Fruit fly (Drosophila melanogaster): Measurements from ENCODE around the gene Sid.

Sid gene

DNA sequence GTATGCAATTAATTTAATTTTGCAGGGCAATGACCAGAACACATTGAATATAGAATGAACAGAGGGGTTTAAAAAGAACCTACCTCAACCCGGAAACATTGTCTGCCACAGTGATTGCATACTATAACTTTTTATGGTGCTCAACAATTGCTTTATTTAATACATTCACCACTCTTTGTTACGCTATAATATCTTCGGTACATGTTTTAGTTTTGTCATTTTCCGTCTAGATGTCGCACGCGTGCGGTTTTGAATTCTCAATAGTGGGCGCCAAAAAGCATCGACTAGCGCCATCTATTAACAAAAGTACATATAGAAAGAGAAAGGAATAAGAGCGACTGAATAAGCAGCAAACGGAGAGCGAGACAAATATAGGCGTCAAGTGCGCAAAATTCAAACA, 1.6 kb downstream of the Sid start (continued):
- peak; percentile 42 for TF ChIP-seq CG11723 (GFP tag; optimal IDR thresholded peaks at IDR 0.05)
- no peak for TF ChIP-seq sima (GFP tag; optimal IDR thresholded peaks at IDR 0.05)
- TF ChIP-seq Camta (GFP tag; optimal IDR thresholded peaks at IDR 0.05) = peak; percentile 83
- TF ChIP-seq en (GFP tag; optimal IDR thresholded peaks at IDR 0.05) = peak; percentile 83
- no peak for TF ChIP-seq Kr (GFP tag; optimal IDR thresholded peaks at IDR 0.05)
- TF ChIP-seq inv (GFP tag; IDR thresholded peaks at IDR 0.05; ENCODE audit: partially characterized antibody) = no peak
- peak; percentile 69 for TF ChIP-seq B-H1 (GFP tag; IDR thresholded peaks at IDR 0.05)
- TF ChIP-seq tio (GFP tag; optimal IDR thresholded peaks at IDR 0.05) = peak; percentile 80
- peak; percentile 60 for TF ChIP-seq Fer2 (tag; optimal IDR thresholded peaks at IDR 0.05)
- peak; percentile 62; the same call in 1 of the 2 replicates for TF ChIP-seq Doc2 (GFP tag; IDR thresholded peaks at IDR 0.05)
- peak in 1 of 2 experiments; percentile 65 for TF ChIP-seq insv (GFP tag; optimal IDR thresholded peaks at IDR 0.05)
- TF ChIP-seq nerfin-2 (GFP tag; IDR thresholded peaks at IDR 0.05; ENCODE audit: partially characterized antibody) = no peak
- TF ChIP-seq Gug (GFP tag; IDR thresholded peaks at IDR 0.05) = peak; percentile 88
- TF ChIP-seq CG1647 (GFP tag; optimal IDR thresholded peaks at IDR 0.05) = peak; percentile 77
- no peak for TF ChIP-seq gcm (GFP tag; optimal IDR thresholded peaks at IDR 0.05)
- TF ChIP-seq CG12155 (GFP tag; optimal IDR thresholded peaks at IDR 0.05) = peak; percentile 80
- TF ChIP-seq Bgb (GFP tag; IDR thresholded peaks at IDR 0.05; ENCODE audit: partially characterized antibody) = peak; percentile 61
- TF ChIP-seq CG13123 (GFP tag; optimal IDR thresholded peaks at IDR 0.05) = no peak
- TF ChIP-seq MESR4 (GFP tag; optimal IDR thresholded peaks at IDR 0.05) = no peak
- TF ChIP-seq CG7556 (GFP tag; optimal IDR thresholded peaks at IDR 0.05) = peak; percentile 42
- no peak for TF ChIP-seq tup (GFP tag; optimal IDR thresholded peaks at IDR 0.05)
- peak; percentile 89 for TF ChIP-seq Atf3 (GFP tag; optimal IDR thresholded peaks at IDR 0.05)
- TF ChIP-seq CG13296 (GFP tag; optimal IDR thresholded peaks at IDR 0.05) = peak; percentile 23
- TF ChIP-seq CG43689 (GFP tag; IDR thresholded peaks at IDR 0.05) = peak; percentile 61; the same call in 1 of the 2 replicates
- peak; percentile 61 for TF ChIP-seq Elba2 (GFP tag; optimal IDR thresholded peaks at IDR 0.05)
- peak; percentile 76 for TF ChIP-seq CG12236 (GFP tag; optimal IDR thresholded peaks at IDR 0.05)
- peak; percentile 87 for TF ChIP-seq slp2 (GFP tag; optimal IDR thresholded peaks at IDR 0.05)
- peak; percentile 86 for TF ChIP-seq CG4730 (GFP tag; IDR thresholded peaks at IDR 0.05)
- TF ChIP-seq CG32772 (GFP tag; IDR thresholded peaks at IDR 0.05) = peak; percentile 86
- no peak for TF ChIP-seq lola (GFP tag; optimal IDR thresholded peaks at IDR 0.05)
- peak; percentile 8; the same call in 1 of the 3 replicates for TF ChIP-seq Opbp (GFP tag; IDR thresholded peaks at IDR 0.05; ENCODE audit: partially characterized antibody)
- no peak for TF ChIP-seq h (optimal IDR thresholded peaks at IDR 0.05)
- TF ChIP-seq hbn (GFP tag; IDR thresholded peaks at IDR 0.05; ENCODE audit: partially characterized antibody) = no peak
- peak; percentile 87 for TF ChIP-seq CG9932 (GFP tag; IDR thresholded peaks at IDR 0.05)
- peak; percentile 89 for TF ChIP-seq H15 (GFP tag; IDR thresholded peaks at IDR 0.05)
- peak; percentile 53 for TF ChIP-seq CG4328 (GFP tag; optimal IDR thresholded peaks at IDR 0.05)
- peak; percentile 89 for TF ChIP-seq pum (GFP tag; optimal IDR thresholded peaks at IDR 0.05)
- no peak for TF ChIP-seq nau (GFP tag; optimal IDR thresholded peaks at IDR 0.05)
- peak; percentile 91 for TF ChIP-seq CG8944 (GFP tag; optimal IDR thresholded peaks at IDR 0.05)
- TF ChIP-seq CG16813 (GFP tag; IDR thresholded peaks at IDR 0.05; ENCODE audit: partially characterized antibody) = peak; percentile 10; the same call in 1 of the 3 replicates
- TF ChIP-seq CG34376 (GFP tag; optimal IDR thresholded peaks at IDR 0.05) = peak; percentile 38
- peak; percentile 86 for TF ChIP-seq Mad (GFP tag; optimal IDR thresholded peaks at IDR 0.05)
- TF ChIP-seq Dll (GFP tag; IDR thresholded peaks at IDR 0.05; ENCODE audit: partially characterized antibody) = no peak
- TF ChIP-seq ara (GFP tag; IDR thresholded peaks at IDR 0.05) = peak; percentile 82
- peak; percentile 84 for TF ChIP-seq CG1233 (GFP tag; optimal IDR thresholded peaks at IDR 0.05)
- TF ChIP-seq Sox100B (GFP tag; optimal IDR thresholded peaks at IDR 0.05) = peak; percentile 34
- TF ChIP-seq CG12769 (tag; optimal IDR thresholded peaks at IDR 0.05) = no peak
- TF ChIP-seq Awh (GFP tag; IDR thresholded peaks at IDR 0.05) = peak; percentile 81
- TF ChIP-seq Tbp (GFP tag; optimal IDR thresholded peaks at IDR 0.05) = no peak
- TF ChIP-seq Max (GFP tag; optimal IDR thresholded peaks at IDR 0.05) = peak; percentile 47
- TF ChIP-seq tna (GFP tag; IDR thresholded peaks at IDR 0.05; ENCODE audit: partially characterized antibody) = no peak; the same call in 1 of the 2 replicates
